Worm (Caenorhabditis elegans) whole organism, L4 larva: ENCODE measurements around the gene parp-2.
"Not testable (repeated sequence)": the region's sequence is repeated elsewhere in the genome, so short reads cannot be mapped to it uniquely, and the experiment has no call there.

Experiments
- F44E2.7 ChIP-seq: fragments of 200-800 bp; sonication (Bioruptor generic); IDR thresholded peaks from 2 replicates; pipeline ENCODE4 v2.1.2; 2022; ENCODE audit warnings: missing genetic modification characterization, missing compliant biosample characterization
- T26A8.4 ChIP-seq: fragments of 200-800 bp; sonication (Bioruptor generic); IDR thresholded peaks from 2 replicates; pipeline ENCODE4 v1.3.6; 2022; ENCODE audit warnings: missing genetic modification characterization, missing compliant biosample characterization
- ZK546.5 ChIP-seq, 2 experiments: sonication (generic microtip); optimal IDR thresholded peaks; 2 replicates each; lab custom pipeline; 2017; ENCODE audit warnings: missing biosample characterization in 2 of 2, missing genetic modification characterization in 2 of 2
- ama-1 ChIP-seq: fragments of 150-350 bp; optimal IDR thresholded peaks from 2 replicates; lab custom pipeline; 2014; ENCODE audit warnings: inconsistent platforms, mixed read lengths
- ctbp-1 ChIP-seq: fragments of 200-800 bp; sonication (Bioruptor generic); IDR thresholded peaks from 2 replicates; pipeline ENCODE4 v1.3.6; 2022; ENCODE audit warnings: missing genetic modification reagents, missing genetic modification characterization, missing compliant biosample characterization
- daf-12 ChIP-seq: fragments of 150-350 bp; optimal IDR thresholded peaks from 2 replicates; lab custom pipeline; 2014; ENCODE audit warnings: missing biosample characterization, missing genetic modification reagents, missing genetic modification characterization
- fkh-10 ChIP-seq: fragments of 150-350 bp; optimal IDR thresholded peaks from 2 replicates; lab custom pipeline; 2014; ENCODE audit warnings: missing biosample characterization, missing genetic modification reagents, missing genetic modification characterization
- lin-39 ChIP-seq: fragments of 150-350 bp; optimal IDR thresholded peaks from 2 replicates; lab custom pipeline; 2014; ENCODE audit warnings: missing biosample characterization, missing genetic modification reagents, missing genetic modification characterization
- tra-1 ChIP-seq: fragments of 200-800 bp; sonication (Bioruptor generic); IDR thresholded peaks from 2 replicates; pipeline ENCODE4 v1.3.6; 2022; ENCODE audit warnings: missing genetic modification reagents, missing genetic modification characterization, missing compliant biosample characterization
- unc-130 ChIP-seq: sonication (generic microtip); optimal IDR thresholded peaks from 2 replicates; lab custom pipeline; 2016; ENCODE audit warnings: missing genetic modification reagents, missing genetic modification characterization, missing compliant biosample characterization

DNA sequence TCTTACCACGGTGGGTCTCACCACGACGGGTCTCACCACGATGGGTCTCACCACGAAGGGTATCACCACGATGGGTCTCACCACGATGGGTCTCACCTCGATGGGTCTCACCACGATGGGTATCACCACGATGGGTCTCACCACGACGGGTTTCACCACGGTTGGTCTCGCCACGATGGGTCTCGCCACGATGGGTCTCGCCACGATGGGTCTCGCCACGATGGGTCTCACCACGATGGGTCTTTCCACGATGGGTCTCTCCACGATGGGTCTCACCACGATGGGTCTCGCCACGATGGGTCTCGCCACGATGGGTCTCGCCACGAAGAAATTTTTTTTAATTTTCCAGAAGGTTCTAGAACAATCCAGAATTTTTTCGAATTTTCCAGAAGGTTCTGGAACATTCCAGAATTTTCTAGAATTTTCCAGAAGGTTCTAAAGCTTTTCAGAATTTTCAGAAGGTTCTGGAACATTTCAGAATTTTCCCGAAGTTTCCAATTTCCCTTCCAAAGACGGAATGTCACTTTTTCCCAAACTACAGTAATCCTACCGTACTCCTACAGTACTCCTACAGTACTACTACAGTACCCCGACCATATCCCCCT is 41.2 kb downstream of the parp-2 start:
- not testable (repeated sequence) for TF ChIP-seq ZK546.5 (tag; optimal IDR thresholded peaks at IDR 0.05; lab: Kevin White, UChicago); tra-1 (GFP tag; lab: Robert Waterston, UW); unc-130 (GFP tag; lab: Kevin White, UChicago); T26A8.4 (GFP tag; lab: Robert Waterston, UW); fkh-10 (GFP tag; lab: Kevin White, UChicago); ama-1 (lab: Kevin White, UChicago); daf-12 (tag; lab: Kevin White, UChicago); lin-39; F44E2.7 (GFP tag; lab: Robert Waterston, UW); ctbp-1 (GFP tag; lab: Robert Waterston, UW)
